Fruit fly (Drosophila melanogaster) whole organism, embryonic: ENCODE results near the gene glu.

Experiments used
- Atf6 ChIP-seq: fragments of 200-800 bp; sonication (Bioruptor generic); IDR thresholded peaks from 2 replicates; pipeline ENCODE4 v1.3.6; 2022; ENCODE audit warnings: missing biosample characterization, missing genetic modification characterization
- Awh ChIP-seq: fragments of 200-800 bp; sonication (Bioruptor generic); IDR thresholded peaks from 2 replicates; pipeline ENCODE4, ENCODE4 v1.3.6; 2022; ENCODE audit warnings: missing biosample characterization, missing genetic modification characterization
- BtbVII ChIP-seq: fragments of 200-800 bp; sonication (Bioruptor generic); optimal IDR thresholded peaks from 3 replicates; lab custom pipeline; 2017; ENCODE audit warnings: missing biosample characterization, mild to moderate bottlenecking, missing genetic modification characterization
- CG10366 ChIP-seq: fragments of 200-800 bp; sonication (Bioruptor generic); IDR thresholded peaks from 2 replicates; pipeline ENCODE4 v1.3.6; 2022; ENCODE audit warnings: missing biosample characterization, missing genetic modification characterization
- CG10462 ChIP-seq: fragments of 200-800 bp; sonication (Bioruptor generic); optimal IDR thresholded peaks from 2 replicates; lab custom pipeline; 2016; ENCODE audit warnings: missing biosample characterization, missing genetic modification characterization
- CG12104 ChIP-seq: fragments of 200-800 bp; sonication (Bioruptor generic); optimal IDR thresholded peaks from 3 replicates; lab custom pipeline; 2016; ENCODE audit warnings: missing biosample characterization, missing genetic modification characterization
- CG14710 ChIP-seq: fragments of 200-800 bp; sonication (Bioruptor generic); optimal IDR thresholded peaks from 3 replicates; lab custom pipeline; 2019; ENCODE audit warnings: missing biosample characterization, mild to moderate bottlenecking, missing genetic modification characterization, moderate library complexity
- CG15011 ChIP-seq: fragments of 200-800 bp; sonication (Bioruptor generic); optimal IDR thresholded peaks from 3 replicates; lab custom pipeline; 2018; ENCODE audit warnings: missing biosample characterization, mild to moderate bottlenecking, missing genetic modification characterization
- CG16863 ChIP-seq: fragments of 200-800 bp; sonication (Bioruptor generic); optimal IDR thresholded peaks from 3 replicates; lab custom pipeline; 2016; ENCODE audit warnings: missing biosample characterization, missing genetic modification characterization
- CG17802 ChIP-seq: fragments of 200-800 bp; sonication (Bioruptor generic); optimal IDR thresholded peaks from 2 replicates; lab custom pipeline; 2018; ENCODE audit warnings: missing biosample characterization, mild to moderate bottlenecking, missing genetic modification characterization, moderate library complexity
- CG2678 ChIP-seq: fragments of 200-800 bp; sonication (Bioruptor generic); optimal IDR thresholded peaks from 3 replicates; lab custom pipeline; 2019; ENCODE audit warnings: missing biosample characterization, mild to moderate bottlenecking, missing genetic modification characterization, moderate library complexity
- CG30403 ChIP-seq: fragments of 200-800 bp; sonication (Bioruptor generic); optimal IDR thresholded peaks from 3 replicates; lab custom pipeline; 2016; ENCODE audit warnings: missing biosample characterization, missing genetic modification characterization
- CG33557 ChIP-seq: fragments of 200-800 bp; sonication (Bioruptor generic); optimal IDR thresholded peaks from 2 replicates; lab custom pipeline; 2019; ENCODE audit warnings: missing biosample characterization, mild to moderate bottlenecking, missing genetic modification characterization, moderate library complexity
- CG4854 ChIP-seq: fragments of 200-800 bp; sonication (Bioruptor generic); optimal IDR thresholded peaks from 2 replicates; lab custom pipeline; 2016; ENCODE audit warnings: missing biosample characterization, missing genetic modification characterization, inconsistent platforms
- CG7928 ChIP-seq: fragments of 200-800 bp; sonication (Bioruptor generic); optimal IDR thresholded peaks from 2 replicates; lab custom pipeline; 2017; ENCODE audit warnings: missing biosample characterization, mild to moderate bottlenecking, missing genetic modification characterization
- CG8388 ChIP-seq: fragments of 200-800 bp; sonication (Bioruptor generic); optimal IDR thresholded peaks from 2 replicates; lab custom pipeline; 2019; ENCODE audit warnings: missing biosample characterization, mild to moderate bottlenecking, missing genetic modification characterization, moderate library complexity
- CG8478 ChIP-seq: fragments of >200 bp; optimal IDR thresholded peaks from 2 replicates; lab custom pipeline; 2018
- CrebB ChIP-seq: fragments of 200-800 bp; sonication (Bioruptor generic); optimal IDR thresholded peaks from 3 replicates; lab custom pipeline; 2018; ENCODE audit warnings: missing biosample characterization, mild to moderate bottlenecking, missing genetic modification characterization
- E2f2 ChIP-seq: fragments of 200-800 bp; sonication (Bioruptor generic); IDR thresholded peaks from 2 replicates; pipeline ENCODE4 v1.3.6; 2022; ENCODE audit warnings: missing biosample characterization, missing genetic modification characterization
- ERR ChIP-seq: fragments of 200-800 bp; sonication (Bioruptor generic); optimal IDR thresholded peaks from 2 replicates; lab custom pipeline; 2016; ENCODE audit warnings: missing biosample characterization, missing genetic modification characterization
- Hr39 ChIP-seq: fragments of >200 bp; optimal IDR thresholded peaks from 2 replicates; lab custom pipeline; 2017
- Hr78 ChIP-seq, 2 experiments: fragments of 200-800 bp in 1 of 2; fragments of >200 bp in 1 of 2; sonication (Bioruptor generic) in 1 of 2; optimal IDR thresholded peaks; 2 replicates each; lab custom pipeline; 2017 to 2019; ENCODE audit warnings: missing biosample characterization in 2 of 2, missing genetic modification characterization in 2 of 2, mild to moderate bottlenecking in 1 of 2, moderate library complexity in 1 of 2
- Mad ChIP-seq: fragments of 200-800 bp; sonication (Bioruptor generic); optimal IDR thresholded peaks from 2 replicates; lab custom pipeline; 2016; ENCODE audit warnings: missing biosample characterization, missing genetic modification characterization
- NC2α ChIP-seq: fragments of 200-800 bp; sonication (Bioruptor generic); optimal IDR thresholded peaks from 2 replicates; lab custom pipeline; 2016; ENCODE audit warnings: missing biosample characterization, missing genetic modification characterization
- Nf-YA ChIP-seq: fragments of 200-800 bp; sonication (Bioruptor generic); IDR thresholded peaks from 2 replicates; pipeline ENCODE4 v1.3.6; 2022; ENCODE audit warnings: missing biosample characterization, missing genetic modification characterization
- Optix ChIP-seq: fragments of 200-800 bp; sonication (Bioruptor generic); IDR thresholded peaks from 3 replicates; pipeline ENCODE4 v1.3.6; 2022; ENCODE audit warnings: missing biosample characterization, missing genetic modification characterization
- Ptx1 ChIP-seq: fragments of 200-800 bp; sonication (Bioruptor generic); IDR thresholded peaks from 2 replicates; pipeline ENCODE4 v1.3.6; 2022; ENCODE audit warnings: missing biosample characterization, missing genetic modification characterization
- Side ChIP-seq: fragments of 200-800 bp; sonication (Bioruptor generic); optimal IDR thresholded peaks from 2 replicates; lab custom pipeline; 2016; ENCODE audit warnings: missing biosample characterization, missing genetic modification characterization
- chinmo ChIP-seq: fragments of 200-800 bp; sonication (Bioruptor generic); IDR thresholded peaks from 4 replicates; pipeline ENCODE4 v1.3.6; 2022; ENCODE audit warnings: missing biosample characterization, missing genetic modification characterization; ENCODE audit not compliant: partially characterized antibody
- crp ChIP-seq, 2 experiments: fragments of 200-800 bp; sonication (Bioruptor generic); optimal IDR thresholded peaks; 2 replicates in 1 of 2; 3 replicates in 1 of 2; lab custom pipeline; 2017; ENCODE audit warnings: missing biosample characterization in 2 of 2, missing genetic modification characterization in 2 of 2, mild to moderate bottlenecking in 1 of 2, moderate library complexity in 1 of 2
- dimm ChIP-seq: fragments of 200-800 bp; sonication (Bioruptor generic); IDR thresholded peaks from 2 replicates; pipeline ENCODE4 v1.3.6; 2022; ENCODE audit warnings: missing biosample characterization, missing genetic modification characterization
- dpn ChIP-seq, 2 experiments: fragments of 200-800 bp; sonication (Bioruptor generic); optimal IDR thresholded peaks; 3 replicates each; lab custom pipeline; 2016; ENCODE audit warnings: missing biosample characterization in 2 of 2, missing genetic modification characterization in 2 of 2
- dysf ChIP-seq: fragments of 200-800 bp; sonication (Bioruptor generic); IDR thresholded peaks from 3 replicates; pipeline ENCODE4 v1.3.6; 2022; ENCODE audit warnings: missing biosample characterization, missing genetic modification characterization
- fd96Cb ChIP-seq: fragments of 200-800 bp; sonication (Bioruptor generic); optimal IDR thresholded peaks from 2 replicates; lab custom pipeline; 2018; ENCODE audit warnings: missing biosample characterization, mild to moderate bottlenecking, missing genetic modification characterization, moderate library complexity
- gfzf ChIP-seq: fragments of 200-800 bp; sonication (Bioruptor generic); optimal IDR thresholded peaks from 2 replicates; lab custom pipeline; 2016; ENCODE audit warnings: missing biosample characterization, mild to moderate bottlenecking, missing genetic modification characterization, moderate library complexity
- her ChIP-seq: fragments of 200-800 bp; sonication (Bioruptor generic); optimal IDR thresholded peaks from 2 replicates; lab custom pipeline; 2016; ENCODE audit warnings: missing biosample characterization, missing genetic modification characterization
- insv ChIP-seq, 2 experiments: fragments of 200-800 bp; sonication (Bioruptor generic); optimal IDR thresholded peaks; 3 replicates each; lab custom pipeline; 2016 to 2018; ENCODE audit warnings: missing biosample characterization in 2 of 2, missing genetic modification characterization in 2 of 2
- inv ChIP-seq: fragments of 200-800 bp; sonication (Bioruptor generic); IDR thresholded peaks from 2 replicates; pipeline ENCODE4 v1.3.6; 2022; ENCODE audit warnings: missing biosample characterization, missing genetic modification characterization; ENCODE audit not compliant: partially characterized antibody
- nom ChIP-seq: fragments of 200-800 bp; sonication (Bioruptor generic); optimal IDR thresholded peaks from 2 replicates; lab custom pipeline; 2017; ENCODE audit warnings: missing biosample characterization, missing genetic modification characterization, mild to moderate bottlenecking, moderate library complexity, missing genetic modification reagents
- pb ChIP-seq: fragments of 200-800 bp; sonication (Bioruptor generic); optimal IDR thresholded peaks from 3 replicates; lab custom pipeline; 2016; ENCODE audit warnings: missing biosample characterization, missing genetic modification characterization
- pita ChIP-seq: fragments of 200-800 bp; sonication (Bioruptor generic); optimal IDR thresholded peaks from 2 replicates; lab custom pipeline; 2017; ENCODE audit warnings: missing biosample characterization, mild to moderate bottlenecking, missing genetic modification characterization
- pnt ChIP-seq: fragments of 200-800 bp; sonication (Bioruptor generic); optimal IDR thresholded peaks from 3 replicates; lab custom pipeline; 2016; ENCODE audit warnings: missing biosample characterization, missing genetic modification characterization
- sc ChIP-seq, 3 experiments: fragments of >200 bp in 2 of 3; fragments of 200-800 bp in 1 of 3; sonication (Bioruptor generic) in 1 of 3; optimal IDR thresholded peaks; 2 replicates in 2 of 3; 3 replicates in 1 of 3; lab custom pipeline; 2017; ENCODE audit warnings: mild to moderate bottlenecking in 1 of 3, missing biosample characterization in 1 of 3, missing genetic modification characterization in 1 of 3, missing genetic modification reagents in 1 of 3
- sd ChIP-seq: fragments of 200-800 bp; sonication (Bioruptor generic); optimal IDR thresholded peaks from 3 replicates; lab custom pipeline; 2018; ENCODE audit warnings: missing biosample characterization, mild to moderate bottlenecking, missing genetic modification characterization, moderate library complexity
- sr ChIP-seq: fragments of 200-800 bp; sonication (Bioruptor generic); IDR thresholded peaks from 3 replicates; pipeline ENCODE4 v1.3.6; 2022; ENCODE audit warnings: missing biosample characterization, missing genetic modification characterization
- trem ChIP-seq: fragments of 200-800 bp; optimal IDR thresholded peaks from 3 replicates; lab custom pipeline; 2019; ENCODE audit warnings: missing biosample characterization, mild to moderate bottlenecking, missing genetic modification characterization, moderate library complexity
- twi ChIP-seq: fragments of 200-800 bp; optimal IDR thresholded peaks from 2 replicates; lab custom pipeline; 2019; ENCODE audit warnings: missing biosample characterization, mild to moderate bottlenecking, missing genetic modification characterization, moderate library complexity
- yki ChIP-seq: fragments of >200 bp; optimal IDR thresholded peaks from 3 replicates; lab custom pipeline; 2018
- zen ChIP-seq: fragments of 200-800 bp; sonication (Bioruptor generic); optimal IDR thresholded peaks from 3 replicates; lab custom pipeline; 2018; ENCODE audit warnings: missing biosample characterization, mild to moderate bottlenecking, missing genetic modification characterization, moderate library complexity
- zen2 ChIP-seq: fragments of 200-800 bp; sonication (Bioruptor generic); IDR thresholded peaks from 3 replicates; pipeline ENCODE4 v1.3.6; 2022; ENCODE audit warnings: missing biosample characterization, missing genetic modification characterization; ENCODE audit not compliant: partially characterized antibody

Gene glu

dm6 chr2L:16689800-16690618 is 48.2 kb downstream of the glu start (continued):
- no peak for TF ChIP-seq CG10462 (GFP tag; lab: Kevin White, UChicago)
- TF ChIP-seq CG12104 (GFP tag; lab: Kevin White, UChicago): no peak
- TF ChIP-seq sd (tag; lab: Kevin White, UChicago): no peak
- TF ChIP-seq Hr39 (lab: Kevin White, UChicago): no peak
- TF ChIP-seq chinmo: no peak
- no peak for TF ChIP-seq gfzf (GFP tag; lab: Kevin White, UChicago)
- no peak for TF ChIP-seq Side (GFP tag; lab: Kevin White, UChicago)
- TF ChIP-seq CrebB (tag; lab: Kevin White, UChicago): no peak
- TF ChIP-seq ERR (GFP tag; lab: Kevin White, UChicago): no peak
- no peak for TF ChIP-seq NC2α (GFP tag; lab: Kevin White, UChicago)
- TF ChIP-seq CG4854 (GFP tag; lab: Kevin White, UChicago): peak; percentile 14
- no peak for TF ChIP-seq sr (GFP tag; lab: Robert Waterston, UW)
- no peak for TF ChIP-seq Optix (GFP tag; lab: Robert Waterston, UW)
- TF ChIP-seq CG10366: no peak
- TF ChIP-seq twi: no peak
- no peak for TF ChIP-seq trem
- peak in 1 of 2 experiments; percentile 27 for TF ChIP-seq dpn (GFP tag; optimal IDR thresholded peaks at IDR 0.05; lab: Kevin White, UChicago)
- no peak for TF ChIP-seq CG8478 (lab: Kevin White, UChicago)
- no peak for TF ChIP-seq pnt (GFP tag; lab: Kevin White, UChicago)
- TF ChIP-seq CG15011 (GFP tag; lab: Kevin White, UChicago): no peak
- no peak for TF ChIP-seq CG7928 (GFP tag; lab: Kevin White, UChicago)
- peak; percentile 41; the same call in 1 of the 3 replicates for TF ChIP-seq dysf (GFP tag; lab: Robert Waterston, UW)
- TF ChIP-seq zen (tag; lab: Kevin White, UChicago): no peak
- TF ChIP-seq Nf-YA: no peak
- no peak for TF ChIP-seq CG8388 (GFP tag; lab: Kevin White, UChicago)
- TF ChIP-seq Ptx1 (GFP tag; lab: Robert Waterston, UW): peak; percentile 44; the same call in 1 of the 2 replicates
- TF ChIP-seq E2f2 (GFP tag; lab: Robert Waterston, UW): 0 out of 2 replicates have a peak, but pooled peaks have one; percentile 22
- no peak for TF ChIP-seq yki (lab: Kevin White, UChicago)
- no peak for TF ChIP-seq pita
- TF ChIP-seq fd96Cb (tag; lab: Kevin White, UChicago): no peak
- no peak for TF ChIP-seq her (GFP tag; lab: Kevin White, UChicago)
- no peak for TF ChIP-seq Awh
- no peak for TF ChIP-seq dimm (GFP tag; lab: Robert Waterston, UW)
- no peak for TF ChIP-seq crp (GFP tag; optimal IDR thresholded peaks at IDR 0.05; lab: Kevin White, UChicago)
- no peak for TF ChIP-seq zen2 (GFP tag; lab: Robert Waterston, UW)
- no peak for TF ChIP-seq CG16863 (GFP tag; lab: Kevin White, UChicago)
- TF ChIP-seq CG14710 (tag; lab: Kevin White, UChicago): no peak
- no peak for TF ChIP-seq Atf6 (GFP tag; lab: Robert Waterston, UW)
- TF ChIP-seq CG2678 (tag; lab: Kevin White, UChicago): no peak
- TF ChIP-seq pb (GFP tag; lab: Kevin White, UChicago): no peak
- no peak for TF ChIP-seq BtbVII (GFP tag; lab: Kevin White, UChicago)
- TF ChIP-seq sc (optimal IDR thresholded peaks at IDR 0.05; lab: Kevin White, UChicago): no peak
- no peak for TF ChIP-seq sc (GFP tag; optimal IDR thresholded peaks at IDR 0.05; lab: Kevin White, UChicago)
- no peak for TF ChIP-seq inv
- TF ChIP-seq CG17802 (tag; lab: Kevin White, UChicago): no peak
- peak; percentile 51 for TF ChIP-seq CG30403 (GFP tag; lab: Kevin White, UChicago)
- TF ChIP-seq insv (GFP tag; optimal IDR thresholded peaks at IDR 0.05; lab: Kevin White, UChicago): no peak
- TF ChIP-seq Hr78 (GFP tag; optimal IDR thresholded peaks at IDR 0.05; lab: Kevin White, UChicago): no peak
- TF ChIP-seq CG33557 (GFP tag; lab: Kevin White, UChicago): no peak
- TF ChIP-seq Mad: no peak
- peak; percentile 30 for TF ChIP-seq nom
